Fruit fly (Drosophila melanogaster): ENCODE measurements around the gene Cpr67B.
A peak's percentile ranks its signal among the peaks of the same experiment; 100 is the strongest.

The Cpr67B gene

dm6 chr3L:9397156-9397555, 7.4 kb upstream of the Cpr67B start (continued):
- TF ChIP-seq ro (GFP tag; IDR thresholded peaks at IDR 0.05): no peak
- peak; percentile 58 for TF ChIP-seq Blimp-1 (GFP tag; optimal IDR thresholded peaks at IDR 0.05)
- peak; percentile 33; the same call in 1 of the 2 replicates for TF ChIP-seq CG14441 (GFP tag; IDR thresholded peaks at IDR 0.05)
- TF ChIP-seq Fer3 (tag; optimal IDR thresholded peaks at IDR 0.05): peak; percentile 84
- no peak for TF ChIP-seq Abd-B (GFP tag; optimal IDR thresholded peaks at IDR 0.05)
- TF ChIP-seq CG9437 (GFP tag; optimal IDR thresholded peaks at IDR 0.05): no peak
- TF ChIP-seq Meics (GFP tag; optimal IDR thresholded peaks at IDR 0.05): peak; percentile 90
- peak; percentile 24; the same call in 1 of the 2 replicates for TF ChIP-seq Ada2b (GFP tag; IDR thresholded peaks at IDR 0.05)
- TF ChIP-seq bab2 (GFP tag; optimal IDR thresholded peaks at IDR 0.05): peak; percentile 44
- no peak for TF ChIP-seq ssp (GFP tag; IDR thresholded peaks at IDR 0.05)
- TF ChIP-seq Nf-YA (GFP tag; IDR thresholded peaks at IDR 0.05): 0 out of 2 replicates have a peak, but pooled peaks have one; percentile 31
- no peak; the same call in 1 of the 2 replicates for TF ChIP-seq slbo (GFP tag; IDR thresholded peaks at IDR 0.05)
- no peak for TF ChIP-seq esg (GFP tag; conservative IDR thresholded peaks at IDR 0.05)
- TF ChIP-seq Sry-δ (GFP tag; optimal IDR thresholded peaks at IDR 0.05): peak; percentile 28
- TF ChIP-seq CG31388 (GFP tag; optimal IDR thresholded peaks at IDR 0.05): no peak
- no peak for TF ChIP-seq h (optimal IDR thresholded peaks at IDR 0.05)
- TF ChIP-seq BtbVII (GFP tag; optimal IDR thresholded peaks at IDR 0.05): peak; percentile 91
- no peak for TF ChIP-seq cato (GFP tag; optimal IDR thresholded peaks at IDR 0.05; ENCODE audit: borderline replicate concordance)
- TF ChIP-seq Chrac-16 (GFP tag; optimal IDR thresholded peaks at IDR 0.05): no peak
- no peak for TF ChIP-seq yki (optimal IDR thresholded peaks at IDR 0.05)
- no peak for TF ChIP-seq gce (GFP tag; IDR thresholded peaks at IDR 0.05)
- TF ChIP-seq knrl (GFP tag; IDR thresholded peaks at IDR 0.05; ENCODE audit: partially characterized antibody): no peak
- peak; percentile 44 for TF ChIP-seq HmgZ (tag; optimal IDR thresholded peaks at IDR 0.05)
- TF ChIP-seq CG9215 (GFP tag; IDR thresholded peaks at IDR 0.05): no peak
- TF ChIP-seq HLHmδ (GFP tag; optimal IDR thresholded peaks at IDR 0.05): peak; percentile 71
- TF ChIP-seq Stat92E (GFP tag; optimal IDR thresholded peaks at IDR 0.05): no peak
- TF ChIP-seq cwo (GFP tag; optimal IDR thresholded peaks at IDR 0.05): peak; percentile 84
- peak; percentile 52 for TF ChIP-seq sens (GFP tag)
- no peak for TF ChIP-seq dimm (GFP tag; IDR thresholded peaks at IDR 0.05)
- no peak for TF ChIP-seq vvl (GFP tag; IDR thresholded peaks at IDR 0.05)
- no peak for TF ChIP-seq Dip2 (GFP tag; IDR thresholded peaks at IDR 0.05)
- TF ChIP-seq CG18476 (GFP tag; optimal IDR thresholded peaks at IDR 0.05): peak; percentile 35
- TF ChIP-seq CG15269 (tag; optimal IDR thresholded peaks at IDR 0.05): peak; percentile 1
- peak; percentile 3 for TF ChIP-seq Hand (GFP tag; optimal IDR thresholded peaks at IDR 0.05)
- TF ChIP-seq Eip74EF (GFP tag; optimal IDR thresholded peaks at IDR 0.05): no peak
- TF ChIP-seq fd96Cb (tag; optimal IDR thresholded peaks at IDR 0.05): no peak
- TF ChIP-seq CG2712 (tag; optimal IDR thresholded peaks at IDR 0.05): peak; percentile 47
- peak; percentile 19 for TF ChIP-seq vfl (GFP tag; optimal IDR thresholded peaks at IDR 0.05)
- peak; percentile 82 for TF ChIP-seq scrt (GFP tag; optimal IDR thresholded peaks at IDR 0.05)
- peak; percentile 50 for TF ChIP-seq fd3F (GFP tag; optimal IDR thresholded peaks at IDR 0.05)
- no peak for TF ChIP-seq CG16815 (GFP tag; optimal IDR thresholded peaks at IDR 0.05)
- peak; percentile 51 for TF ChIP-seq PHDP (tag; optimal IDR thresholded peaks at IDR 0.05)
- TF ChIP-seq zfh2 (GFP tag; optimal IDR thresholded peaks at IDR 0.05): peak; percentile 16
- peak; percentile 28 for TF ChIP-seq CG7271 (tag; optimal IDR thresholded peaks at IDR 0.05)
- no peak for TF ChIP-seq Trl (optimal IDR thresholded peaks at IDR 0.05)
- TF ChIP-seq Trl (GFP tag; optimal IDR thresholded peaks at IDR 0.05): peak; percentile 70
- TF ChIP-seq Nf-YC (tag; optimal IDR thresholded peaks at IDR 0.05): peak; percentile 22
- TF ChIP-seq lola (GFP tag; optimal IDR thresholded peaks at IDR 0.05): no peak
- TF ChIP-seq fd102C (GFP tag; optimal IDR thresholded peaks at IDR 0.05): peak; percentile 80
- TF ChIP-seq otp (GFP tag; IDR thresholded peaks at IDR 0.05): no peak
- no peak for TF ChIP-seq CG3847 (GFP tag; IDR thresholded peaks at IDR 0.05)
